Fruit fly (Drosophila melanogaster) whole organism, embryonic: ENCODE results near the gene CG6567.

ENCODE experiments used
- Bdp1 ChIP-seq: fragments of 200-800 bp; sonication (Bioruptor generic); optimal IDR thresholded peaks from 3 replicates; lab custom pipeline; 2016; ENCODE audit warnings: missing biosample characterization, missing genetic modification characterization
- CG12071 ChIP-seq: fragments of 200-800 bp; sonication (Bioruptor generic); optimal IDR thresholded peaks from 3 replicates; lab custom pipeline; 2018; ENCODE audit warnings: missing biosample characterization, mild to moderate bottlenecking, missing genetic modification characterization
- CG12155 ChIP-seq: fragments of 200-800 bp; sonication (Bioruptor generic); optimal IDR thresholded peaks from 3 replicates; lab custom pipeline; 2016; ENCODE audit warnings: missing biosample characterization, missing genetic modification characterization
- CG12391 ChIP-seq: fragments of 200-800 bp; sonication (Bioruptor generic); optimal IDR thresholded peaks from 3 replicates; lab custom pipeline; 2018; ENCODE audit warnings: missing biosample characterization, mild to moderate bottlenecking, missing genetic modification characterization, moderate library complexity
- CG12744 ChIP-seq: fragments of 200-800 bp; sonication (Bioruptor generic); optimal IDR thresholded peaks from 2 replicates; lab custom pipeline; 2016; ENCODE audit warnings: missing biosample characterization, missing genetic modification characterization
- CG17912 ChIP-seq: fragments of 200-800 bp; sonication (Bioruptor generic); optimal IDR thresholded peaks from 2 replicates; lab custom pipeline; 2018; ENCODE audit warnings: missing biosample characterization, mild to moderate bottlenecking, missing genetic modification characterization
- CG1792 ChIP-seq: fragments of 200-800 bp; sonication (Bioruptor generic); optimal IDR thresholded peaks from 2 replicates; lab custom pipeline; 2016; ENCODE audit warnings: missing biosample characterization, missing genetic modification characterization
- CG34224 ChIP-seq: fragments of 200-800 bp; sonication (Bioruptor generic); IDR thresholded peaks from 3 replicates; pipeline ENCODE4 v1.3.6; 2022; ENCODE audit warnings: missing biosample characterization, missing genetic modification characterization; ENCODE audit not compliant: partially characterized antibody
- CG34376 ChIP-seq: fragments of 200-800 bp; sonication (Bioruptor generic); optimal IDR thresholded peaks from 2 replicates; lab custom pipeline; 2018; ENCODE audit warnings: missing biosample characterization, mild to moderate bottlenecking, missing genetic modification characterization
- CG6272 ChIP-seq: fragments of 200-800 bp; sonication (Bioruptor generic); IDR thresholded peaks from 2 replicates; pipeline ENCODE4 v1.3.6; 2022; ENCODE audit warnings: missing biosample characterization, missing genetic modification characterization
- CG7928 ChIP-seq: fragments of 200-800 bp; sonication (Bioruptor generic); optimal IDR thresholded peaks from 2 replicates; lab custom pipeline; 2017; ENCODE audit warnings: missing biosample characterization, mild to moderate bottlenecking, missing genetic modification characterization
- CG8281 ChIP-seq: fragments of 200-800 bp; sonication (Bioruptor generic); optimal IDR thresholded peaks from 2 replicates; lab custom pipeline; 2018; ENCODE audit warnings: missing biosample characterization, mild to moderate bottlenecking, missing genetic modification characterization, moderate library complexity
- CoRest ChIP-seq: fragments of 200-800 bp; sonication (Bioruptor generic); optimal IDR thresholded peaks from 3 replicates; lab custom pipeline; 2018; ENCODE audit warnings: missing biosample characterization, mild to moderate bottlenecking, missing genetic modification characterization, moderate library complexity
- Dfd ChIP-seq, 2 experiments: fragments of >200 bp; optimal IDR thresholded peaks; 2 replicates each; lab custom pipeline; 2017; ENCODE audit warnings: missing biosample characterization in 2 of 2, missing genetic modification characterization in 2 of 2
- E2f2 ChIP-seq: fragments of 200-800 bp; sonication (Bioruptor generic); IDR thresholded peaks from 2 replicates; pipeline ENCODE4 v1.3.6; 2022; ENCODE audit warnings: missing biosample characterization, missing genetic modification characterization
- HLH4C ChIP-seq: fragments of 200-800 bp; sonication (Bioruptor generic); IDR thresholded peaks from 3 replicates; pipeline ENCODE4 v1.3.6; 2022; ENCODE audit warnings: missing biosample characterization, missing genetic modification characterization; ENCODE audit not compliant: partially characterized antibody
- HmgZ ChIP-seq: fragments of 200-800 bp; sonication (Bioruptor generic); optimal IDR thresholded peaks from 2 replicates; lab custom pipeline; 2018; ENCODE audit warnings: missing biosample characterization, mild to moderate bottlenecking, missing genetic modification characterization
- Hr78 ChIP-seq, 2 experiments: fragments of 200-800 bp in 1 of 2; fragments of >200 bp in 1 of 2; sonication (Bioruptor generic) in 1 of 2; optimal IDR thresholded peaks; 2 replicates each; lab custom pipeline; 2017 to 2019; ENCODE audit warnings: missing biosample characterization in 2 of 2, missing genetic modification characterization in 2 of 2, mild to moderate bottlenecking in 1 of 2, moderate library complexity in 1 of 2
- Mrtf ChIP-seq: fragments of 200-800 bp; sonication (Bioruptor generic); IDR thresholded peaks from 3 replicates; pipeline ENCODE4 v1.3.6; 2022; ENCODE audit warnings: missing biosample characterization, missing genetic modification characterization
- Scr ChIP-seq: fragments of 200-800 bp; sonication (Bioruptor generic); IDR thresholded peaks from 2 replicates; pipeline ENCODE4 v1.3.6; 2022; ENCODE audit warnings: missing biosample characterization, missing genetic modification characterization; ENCODE audit not compliant: partially characterized antibody
- Trl ChIP-seq, 3 experiments: fragments of >200 bp in 2 of 3; fragments of 200-800 bp in 1 of 3; sonication (Bioruptor generic) in 1 of 3; optimal IDR thresholded peaks; 2 replicates in 1 of 3; 3 replicates in 2 of 3; lab custom pipeline; 2016 to 2017; ENCODE audit warnings: missing biosample characterization in 1 of 3, missing genetic modification characterization in 1 of 3
- Vsx1 ChIP-seq: fragments of 200-800 bp; sonication (Bioruptor generic); optimal IDR thresholded peaks from 2 replicates; lab custom pipeline; 2017; ENCODE audit warnings: missing biosample characterization, mild to moderate bottlenecking, missing genetic modification characterization, missing genetic modification reagents
- ash1 ChIP-seq: fragments of 200-800 bp; sonication (Bioruptor generic); optimal IDR thresholded peaks from 2 replicates; lab custom pipeline; 2018; ENCODE audit warnings: missing biosample characterization, mild to moderate bottlenecking, missing genetic modification characterization
- chm ChIP-seq: fragments of 200-800 bp; sonication (Bioruptor generic); IDR thresholded peaks from 2 replicates; pipeline ENCODE4 v1.3.6; 2022; ENCODE audit warnings: missing biosample characterization, missing genetic modification characterization
- dati ChIP-seq: fragments of 200-800 bp; sonication (Bioruptor generic); IDR thresholded peaks from 2 replicates; pipeline ENCODE4 v1.3.6; 2022; ENCODE audit warnings: missing biosample characterization, missing genetic modification characterization
- ems ChIP-seq: fragments of 200-800 bp; sonication (Bioruptor generic); optimal IDR thresholded peaks from 3 replicates; lab custom pipeline; 2016; ENCODE audit warnings: missing biosample characterization, missing genetic modification characterization
- fd3F ChIP-seq: fragments of 200-800 bp; sonication (Bioruptor generic); optimal IDR thresholded peaks from 2 replicates; lab custom pipeline; 2018; ENCODE audit warnings: missing biosample characterization, mild to moderate bottlenecking, missing genetic modification characterization, moderate library complexity
- gfzf ChIP-seq: fragments of 200-800 bp; sonication (Bioruptor generic); optimal IDR thresholded peaks from 2 replicates; lab custom pipeline; 2016; ENCODE audit warnings: missing biosample characterization, mild to moderate bottlenecking, missing genetic modification characterization, moderate library complexity
- jing ChIP-seq: fragments of 200-800 bp; sonication (Bioruptor generic); optimal IDR thresholded peaks from 2 replicates; lab custom pipeline; 2018; ENCODE audit warnings: missing biosample characterization, mild to moderate bottlenecking, missing genetic modification characterization
- p53 ChIP-seq: fragments of 200-800 bp; sonication (Bioruptor generic); optimal IDR thresholded peaks from 2 replicates; lab custom pipeline; 2016; ENCODE audit warnings: missing biosample characterization, missing genetic modification characterization
- sens ChIP-seq: fragments of 200-800 bp; sonication (Bioruptor generic); peaks from one replicate; lab custom pipeline; 2016; ENCODE audit warnings: missing biosample characterization, missing genetic modification characterization
- trem ChIP-seq: fragments of 200-800 bp; optimal IDR thresholded peaks from 3 replicates; lab custom pipeline; 2019; ENCODE audit warnings: missing biosample characterization, mild to moderate bottlenecking, missing genetic modification characterization, moderate library complexity
- unc-4 ChIP-seq: fragments of 200-800 bp; sonication (Bioruptor generic); IDR thresholded peaks from 2 replicates; pipeline ENCODE4 v1.3.6; 2022; ENCODE audit warnings: missing biosample characterization, missing genetic modification characterization; ENCODE audit not compliant: partially characterized antibody
- vnd ChIP-seq: fragments of 200-800 bp; sonication (Bioruptor generic); IDR thresholded peaks from 3 replicates; pipeline ENCODE4 v1.3.6; 2022; ENCODE audit warnings: missing biosample characterization, missing genetic modification characterization; ENCODE audit not compliant: partially characterized antibody
- wdn ChIP-seq: fragments of 200-800 bp; sonication (Bioruptor generic); IDR thresholded peaks from 2 replicates; pipeline ENCODE4 v1.3.6; 2022; ENCODE audit warnings: missing biosample characterization, missing genetic modification characterization

The CG6567 gene

dm6 chr3R:10893327-10893726 is 39.1 kb upstream of the CG6567 start, which contains the start of gene CG6621 (continued):
- peak; percentile 65 for TF ChIP-seq Scr (GFP tag; lab: Robert Waterston, UW)
- TF ChIP-seq Dfd (GFP tag; optimal IDR thresholded peaks at IDR 0.05; lab: Kevin White, UChicago): no peak
- TF ChIP-seq Vsx1: no peak
- peak; percentile 85 for TF ChIP-seq HmgZ (tag; lab: Kevin White, UChicago)
- no peak for TF ChIP-seq Trl (optimal IDR thresholded peaks at IDR 0.05; lab: Kevin White, UChicago)
- no peak for TF ChIP-seq Trl (GFP tag; optimal IDR thresholded peaks at IDR 0.05; lab: Kevin White, UChicago)
- TF ChIP-seq CG1792 (GFP tag; lab: Kevin White, UChicago): no peak
- TF ChIP-seq vnd (GFP tag; lab: Robert Waterston, UW): peak; percentile 37; the same call in 1 of the 3 replicates
- TF ChIP-seq CG8281 (tag; lab: Kevin White, UChicago): no peak
- TF ChIP-seq fd3F (GFP tag; lab: Kevin White, UChicago): no peak
- no peak for TF ChIP-seq wdn
- TF ChIP-seq gfzf: peak; percentile 98
- peak; percentile 44 for TF ChIP-seq Bdp1 (GFP tag; lab: Kevin White, UChicago)
- peak; percentile 46 for TF ChIP-seq ems (GFP tag; lab: Kevin White, UChicago)
- TF ChIP-seq E2f2: peak; percentile 78
- peak; percentile 89 for TF ChIP-seq trem (tag; lab: Kevin White, UChicago)
- peak; percentile 53 for TF ChIP-seq CG12155 (GFP tag; lab: Kevin White, UChicago)
- TF ChIP-seq dati (GFP tag; lab: Robert Waterston, UW): no peak
- peak; percentile 31 for TF ChIP-seq CG7928 (GFP tag; lab: Kevin White, UChicago)
- TF ChIP-seq p53 (GFP tag; lab: Kevin White, UChicago): peak; percentile 27
- 0 out of 3 replicates have a peak, but pooled peaks have one; percentile 36 for TF ChIP-seq HLH4C (GFP tag; lab: Robert Waterston, UW)
- no peak for TF ChIP-seq jing
- no peak for TF ChIP-seq chm (GFP tag; lab: Robert Waterston, UW)
- no peak for TF ChIP-seq CG12071 (GFP tag; lab: Kevin White, UChicago)
- peak; percentile 30 for TF ChIP-seq CG17912 (GFP tag; lab: Kevin White, UChicago)
- peak; percentile 34 for TF ChIP-seq CG12744 (GFP tag; lab: Kevin White, UChicago)
- TF ChIP-seq ash1 (GFP tag; lab: Kevin White, UChicago): no peak
- TF ChIP-seq Mrtf (GFP tag; lab: Robert Waterston, UW): no peak
- no peak for TF ChIP-seq Hr78 (GFP tag; optimal IDR thresholded peaks at IDR 0.05; lab: Kevin White, UChicago)
- peak; percentile 58 for TF ChIP-seq CoRest
- peak; percentile 31 for TF ChIP-seq CG12391 (tag; lab: Kevin White, UChicago)
- no peak for TF ChIP-seq CG34376 (GFP tag; lab: Kevin White, UChicago)
- peak; percentile 52; the same call in 1 of the 3 replicates for TF ChIP-seq CG34224 (GFP tag; lab: Robert Waterston, UW)
- TF ChIP-seq, all 482 proteins: peak for 107

- TF ChIP-seq sens (GFP tag; lab: Kevin White, UChicago) (peak; percentile 43), unc-4 (GFP tag; lab: Robert Waterston, UW) (0 out of 2 replicates have a peak, but pooled peaks have one; percentile 3), CG6272 (GFP tag; lab: Robert Waterston, UW) (no peak)
These were observed 35.3 kb upstream of the CG6567 start, which contains the start of gene Ak3 for dm6 chr3R:10889520-10889887. TSS of gene Ak3 (minus strand) at chr3R:10889588.
